Fruit fly (Drosophila melanogaster) whole organism, wandering third instar larva: ENCODE measurements around the gene CG8671.
A peak's percentile ranks its signal among the peaks of the same experiment; 100 is the strongest.

ENCODE experiments used
- Abd-B ChIP-seq: fragments of >200 bp; optimal IDR thresholded peaks from 2 replicates; lab custom pipeline; 2017; ENCODE audit warnings: missing biosample characterization, missing genetic modification characterization
- CG32264 ChIP-seq: fragments of 200-800 bp; sonication (Bioruptor generic); optimal IDR thresholded peaks from 2 replicates; lab custom pipeline; 2016; ENCODE audit warnings: missing biosample characterization, missing genetic modification characterization
- CG9705 ChIP-seq: fragments of 200-800 bp; sonication (Bioruptor generic); optimal IDR thresholded peaks from 2 replicates; lab custom pipeline; 2018; ENCODE audit warnings: missing biosample characterization, mild to moderate bottlenecking, missing genetic modification characterization
- CrebA ChIP-seq: fragments of 200-800 bp; sonication (Bioruptor generic); optimal IDR thresholded peaks from 2 replicates; lab custom pipeline; 2016; ENCODE audit warnings: missing biosample characterization, mild to moderate bottlenecking, missing genetic modification characterization, borderline replicate concordance
- Dfd ChIP-seq: fragments of >200 bp; optimal IDR thresholded peaks from 2 replicates; lab custom pipeline; 2017; ENCODE audit warnings: missing biosample characterization, missing genetic modification characterization
- Dif ChIP-seq: fragments of 200-275, 200-300 bp; sonication (Bioruptor generic); optimal IDR thresholded peaks from 2 replicates; lab custom pipeline; 2018; ENCODE audit warnings: missing biosample characterization, missing genetic modification characterization; ENCODE audit not compliant: partially characterized antibody
- HLH106 ChIP-seq: fragments of 200-800 bp; optimal IDR thresholded peaks from 3 replicates; lab custom pipeline; 2019; ENCODE audit warnings: missing biosample characterization, mild to moderate bottlenecking, missing genetic modification characterization, moderate library complexity
- Hnf4 ChIP-seq: fragments of 200-800 bp; sonication (Bioruptor generic); optimal IDR thresholded peaks from 2 replicates; lab custom pipeline; 2016; ENCODE audit warnings: missing biosample characterization, mild to moderate bottlenecking, missing genetic modification characterization
- Hr83 ChIP-seq: fragments of 200-300 bp; sonication (Bioruptor generic); optimal IDR thresholded peaks from 2 replicates; lab custom pipeline; 2016; ENCODE audit warnings: missing biosample characterization, mild to moderate bottlenecking, missing genetic modification characterization, moderate library complexity; ENCODE audit not compliant: poor library complexity, severe bottlenecking
- Jra ChIP-seq: sonication (Bioruptor generic); optimal IDR thresholded peaks from 2 replicates; lab custom pipeline; 2016; ENCODE audit warnings: missing biosample characterization, missing genetic modification characterization
- Mio ChIP-seq: sonication (Bioruptor generic); optimal IDR thresholded peaks from 2 replicates; lab custom pipeline; 2016; ENCODE audit warnings: missing biosample characterization, missing genetic modification characterization
- N ChIP-seq: fragments of >200 bp; optimal IDR thresholded peaks from 2 replicates; lab custom pipeline; 2018; ENCODE audit warnings: missing biosample characterization, missing external identifiers, missing genetic modification characterization
- OdsH ChIP-seq: fragments of 200-800 bp; sonication (Bioruptor generic); optimal IDR thresholded peaks from 2 replicates; lab custom pipeline; 2016; ENCODE audit warnings: missing biosample characterization, mild to moderate bottlenecking, missing genetic modification characterization
- Rel ChIP-seq, 2 experiments: fragments of 200-800 bp; sonication (Bioruptor generic) in 1 of 2; optimal IDR thresholded peaks; 2 replicates in 1 of 2; 3 replicates in 1 of 2; lab custom pipeline; 2016 to 2019; ENCODE audit warnings: mild to moderate bottlenecking in 2 of 2, missing biosample characterization in 2 of 2, missing genetic modification characterization in 2 of 2, moderate library complexity in 1 of 2
- Sp1 ChIP-seq: fragments of 200-800 bp; sonication (Bioruptor generic); optimal IDR thresholded peaks from 3 replicates; lab custom pipeline; 2019; ENCODE audit warnings: missing biosample characterization, mild to moderate bottlenecking, missing genetic modification characterization, moderate library complexity
- Vsx2 ChIP-seq: fragments of 200-300, 225-300 bp; sonication (Bioruptor generic); optimal IDR thresholded peaks from 2 replicates; lab custom pipeline; 2018; ENCODE audit warnings: missing biosample characterization, missing genetic modification characterization; ENCODE audit not compliant: partially characterized antibody
- brk ChIP-seq: fragments of 200-800 bp; sonication (Bioruptor generic); optimal IDR thresholded peaks from 2 replicates; lab custom pipeline; 2016; ENCODE audit warnings: missing biosample characterization, mild to moderate bottlenecking, missing genetic modification characterization
- dl ChIP-seq, 2 experiments: fragments of 175-275, 200-275 bp in 1 of 2; fragments of 200-275 bp in 1 of 2; sonication (Bioruptor generic); optimal IDR thresholded peaks; lab custom pipeline; 2018; ENCODE audit warnings: mild to moderate bottlenecking in 2 of 2, missing biosample characterization in 2 of 2, missing genetic modification characterization in 2 of 2, moderate library complexity in 2 of 2; ENCODE audit not compliant: partially characterized antibody in 2 of 2, insufficient read depth in 1 of 2
- dmrt93B ChIP-seq: fragments of 200-800 bp; sonication (Bioruptor generic); optimal IDR thresholded peaks from 2 replicates; lab custom pipeline; 2018; ENCODE audit warnings: missing biosample characterization, mild to moderate bottlenecking, missing genetic modification characterization
- dsf ChIP-seq: sonication (Bioruptor generic); optimal IDR thresholded peaks from 2 replicates; lab custom pipeline; 2016; ENCODE audit warnings: missing biosample characterization, missing genetic modification characterization, borderline replicate concordance
- ey ChIP-seq: fragments of 200-800 bp; sonication (Bioruptor generic); optimal IDR thresholded peaks from 2 replicates; lab custom pipeline; 2016; ENCODE audit warnings: missing biosample characterization, missing genetic modification characterization
- fru ChIP-seq: fragments of 200-800 bp; sonication (Bioruptor generic); optimal IDR thresholded peaks from 3 replicates; lab custom pipeline; 2016; ENCODE audit warnings: missing biosample characterization, mild to moderate bottlenecking, missing genetic modification characterization
- h ChIP-seq: fragments of 200-800 bp; sonication (Bioruptor generic); optimal IDR thresholded peaks from 3 replicates; lab custom pipeline; 2016; ENCODE audit warnings: missing biosample characterization, mild to moderate bottlenecking, missing genetic modification characterization
- lola ChIP-seq: fragments of >200 bp; optimal IDR thresholded peaks from 2 replicates; lab custom pipeline; 2017; ENCODE audit warnings: missing biosample characterization, missing genetic modification characterization
- pan ChIP-seq: fragments of >200 bp; optimal IDR thresholded peaks from 2 replicates; lab custom pipeline; 2017
- psq ChIP-seq: fragments of 200-800 bp; sonication (Bioruptor generic); optimal IDR thresholded peaks from 3 replicates; lab custom pipeline; 2017; ENCODE audit warnings: missing biosample characterization, mild to moderate bottlenecking, missing genetic modification characterization, moderate library complexity
- rgr ChIP-seq: fragments of 200-800 bp; sonication (Bioruptor generic); optimal IDR thresholded peaks from 3 replicates; lab custom pipeline; 2016; ENCODE audit warnings: missing biosample characterization, mild to moderate bottlenecking, missing genetic modification characterization
- sage ChIP-seq: fragments of 200-800 bp; sonication (Bioruptor generic); optimal IDR thresholded peaks from 2 replicates; lab custom pipeline; 2016; ENCODE audit warnings: missing biosample characterization, mild to moderate bottlenecking, missing genetic modification characterization
- sv ChIP-seq: fragments of 200-800 bp; sonication (Bioruptor generic); optimal IDR thresholded peaks from 3 replicates; lab custom pipeline; 2016; ENCODE audit warnings: missing biosample characterization, missing genetic modification characterization
- tai ChIP-seq: sonication (Bioruptor generic); optimal IDR thresholded peaks from 2 replicates; lab custom pipeline; 2016; ENCODE audit warnings: missing biosample characterization, missing genetic modification characterization
- usp ChIP-seq: fragments of >200 bp; optimal IDR thresholded peaks from 2 replicates; lab custom pipeline; 2017; ENCODE audit warnings: missing biosample characterization, missing genetic modification characterization
- woc ChIP-seq: sonication (Bioruptor generic); optimal IDR thresholded peaks from 2 replicates; lab custom pipeline; 2016; ENCODE audit warnings: missing biosample characterization, mild to moderate bottlenecking, missing genetic modification characterization

Gene CG8671

dm6 chr2L:21242369-21242768 lies 20.4 kb upstream of the CG8671 start:
- no peak for TF ChIP-seq pan (lab: Kevin White, UChicago)
- TF ChIP-seq sv: no peak
- TF ChIP-seq OdsH: no peak
- TF ChIP-seq N (GFP tag; lab: Kevin White, UChicago): no peak
- no peak for TF ChIP-seq lola (GFP tag; lab: Kevin White, UChicago)
- no peak for TF ChIP-seq Mio (GFP tag; lab: Kevin White, UChicago)

- TF ChIP-seq CG9705 (GFP tag; lab: Kevin White, UChicago) (no peak), N (GFP tag; lab: Kevin White, UChicago) (no peak), woc (GFP tag; lab: Kevin White, UChicago) (peak; percentile 12), fru (GFP tag; lab: Kevin White, UChicago) (peak; percentile 49), sage (GFP tag; lab: Kevin White, UChicago) (peak; percentile 6), brk (peak; percentile 70), Hr83 (GFP tag; lab: Kevin White, UChicago) (peak; percentile 43), psq (GFP tag; lab: Kevin White, UChicago) (peak; percentile 96), Vsx2 (GFP tag; lab: Kevin White, UChicago) (no peak), Hnf4 (GFP tag; lab: Kevin White, UChicago) (no peak), rgr (GFP tag; lab: Kevin White, UChicago) (peak; percentile 4), Dif (GFP tag; lab: Kevin White, UChicago) (peak; percentile 41), Rel (GFP tag; optimal IDR thresholded peaks at IDR 0.05; lab: Kevin White, UChicago) (no peak), Rel (tag; optimal IDR thresholded peaks at IDR 0.05; lab: Kevin White, UChicago) (peak; percentile 71), dmrt93B (GFP tag; lab: Kevin White, UChicago) (no peak), Sp1 (GFP tag; lab: Kevin White, UChicago) (no peak)
Measured at dm6 chr2L:21243964-21244466, 18.7 kb upstream of the CG8671 start.

- no peak for TF ChIP-seq h
- TF ChIP-seq Rel (GFP tag; optimal IDR thresholded peaks at IDR 0.05; lab: Kevin White, UChicago): no peak
- TF ChIP-seq Rel (tag; optimal IDR thresholded peaks at IDR 0.05; lab: Kevin White, UChicago): no peak
- TF ChIP-seq rgr (GFP tag; lab: Kevin White, UChicago): peak; percentile 5
- TF ChIP-seq Jra (GFP tag; lab: Kevin White, UChicago): no peak
- no peak for TF ChIP-seq usp (GFP tag; lab: Kevin White, UChicago)
- no peak for TF ChIP-seq Hr83 (GFP tag; lab: Kevin White, UChicago)
- no peak for TF ChIP-seq sv
- peak; percentile 18 for TF ChIP-seq Hnf4 (GFP tag; lab: Kevin White, UChicago)
- no peak for TF ChIP-seq CG32264 (GFP tag; lab: Kevin White, UChicago)
- no peak for TF ChIP-seq CrebA (GFP tag; lab: Kevin White, UChicago)
- no peak for TF ChIP-seq Vsx2 (GFP tag; lab: Kevin White, UChicago)
- no peak for TF ChIP-seq sage (GFP tag; lab: Kevin White, UChicago)
- TF ChIP-seq dmrt93B (GFP tag; lab: Kevin White, UChicago): no peak
- TF ChIP-seq dsf: no peak
- no peak for TF ChIP-seq dl (GFP tag; optimal IDR thresholded peaks at IDR 0.05; lab: Kevin White, UChicago; ENCODE audit: insufficient read depth in 1 of 2, partially characterized antibody in 2 of 2)
- TF ChIP-seq brk: no peak
Measured at dm6 chr2L:21245093-21245736, 17.5 kb upstream of the CG8671 start.

dm6 chr2L:21246687-21247086 lies 16.1 kb upstream of the CG8671 start:
- TF ChIP-seq ey (GFP tag; lab: Kevin White, UChicago): no peak
- no peak for TF ChIP-seq dl (GFP tag; optimal IDR thresholded peaks at IDR 0.05; lab: Kevin White, UChicago; ENCODE audit: insufficient read depth in 1 of 2, partially characterized antibody in 2 of 2)
- TF ChIP-seq Vsx2 (GFP tag; lab: Kevin White, UChicago): peak; percentile 2
- TF ChIP-seq, all 38 proteins: peak for 1

- TF ChIP-seq Abd-B (GFP tag; lab: Kevin White, UChicago): no peak
- TF ChIP-seq Hr83 (GFP tag; lab: Kevin White, UChicago): no peak
- TF ChIP-seq HLH106: no peak
- TF ChIP-seq usp (GFP tag; lab: Kevin White, UChicago): no peak
- TF ChIP-seq Vsx2 (GFP tag; lab: Kevin White, UChicago): no peak
- no peak for TF ChIP-seq brk
- no peak for TF ChIP-seq Rel (GFP tag; optimal IDR thresholded peaks at IDR 0.05; lab: Kevin White, UChicago)
- TF ChIP-seq Rel (tag; optimal IDR thresholded peaks at IDR 0.05; lab: Kevin White, UChicago): no peak
- no peak for TF ChIP-seq Mio (GFP tag; lab: Kevin White, UChicago)
- no peak for TF ChIP-seq ey (GFP tag; lab: Kevin White, UChicago)
- no peak for TF ChIP-seq CG9705 (GFP tag; lab: Kevin White, UChicago)
- no peak for TF ChIP-seq tai (GFP tag; lab: Kevin White, UChicago)
- TF ChIP-seq Dfd (GFP tag; lab: Kevin White, UChicago): no peak
- TF ChIP-seq woc (GFP tag; lab: Kevin White, UChicago): no peak
- TF ChIP-seq, all 38 proteins: peak for 0
Measured at dm6 chr2L:21247967-21248366, 14.8 kb upstream of the CG8671 start.
